Fruit fly (Drosophila melanogaster) whole organism, embryonic: Measurements from ENCODE around the gene Obp19c.
"Not testable (repeated sequence)": the region's sequence is repeated elsewhere in the genome, so short reads cannot be mapped to it uniquely, and the experiment has no call there.

Source experiments
- Atf3 ChIP-seq: fragments of 200-800 bp; sonication (Bioruptor generic); optimal IDR thresholded peaks from 3 replicates; lab custom pipeline; 2016; ENCODE audit warnings: missing biosample characterization, missing genetic modification characterization
- C15 ChIP-seq: fragments of 200-800 bp; sonication (Bioruptor generic); IDR thresholded peaks from 3 replicates; pipeline ENCODE4 v1.3.6; 2022; ENCODE audit warnings: missing biosample characterization, missing genetic modification characterization
- CG10147 ChIP-seq: fragments of 200-800 bp; sonication (Bioruptor generic); optimal IDR thresholded peaks from 2 replicates; lab custom pipeline; 2019; ENCODE audit warnings: missing biosample characterization, mild to moderate bottlenecking, missing genetic modification characterization, moderate library complexity
- CG11093 ChIP-seq: fragments of 200-800 bp; sonication (Bioruptor generic); IDR thresholded peaks from 3 replicates; pipeline ENCODE4 v1.3.6; 2022; ENCODE audit warnings: missing biosample characterization, missing genetic modification characterization
- CG11560 ChIP-seq: fragments of 200-800 bp; sonication (Bioruptor generic); IDR thresholded peaks from 3 replicates; pipeline ENCODE4 v1.3.6; 2022; ENCODE audit warnings: missing biosample characterization, missing genetic modification characterization
- CG12659 ChIP-seq: fragments of 200-800 bp; sonication (Bioruptor generic); optimal IDR thresholded peaks from 3 replicates; lab custom pipeline; 2017; ENCODE audit warnings: mild to moderate bottlenecking, missing biosample characterization, missing genetic modification reagents, missing genetic modification characterization
- CG13287 ChIP-seq: fragments of 200-800 bp; sonication (Bioruptor generic); IDR thresholded peaks from 2 replicates; pipeline ENCODE4 v1.3.6; 2022; ENCODE audit warnings: missing biosample characterization, missing genetic modification characterization; ENCODE audit not compliant: partially characterized antibody
- CG1603 ChIP-seq: fragments of 200-800 bp; sonication (Bioruptor generic); optimal IDR thresholded peaks from 2 replicates; lab custom pipeline; 2019; ENCODE audit warnings: missing biosample characterization, mild to moderate bottlenecking, missing genetic modification characterization, moderate library complexity
- CG17802 ChIP-seq: fragments of 200-800 bp; sonication (Bioruptor generic); optimal IDR thresholded peaks from 2 replicates; lab custom pipeline; 2018; ENCODE audit warnings: missing biosample characterization, mild to moderate bottlenecking, missing genetic modification characterization, moderate library complexity
- CG1832 ChIP-seq: fragments of 200-800 bp; sonication (Bioruptor generic); optimal IDR thresholded peaks from 2 replicates; lab custom pipeline; 2017; ENCODE audit warnings: missing biosample characterization, mild to moderate bottlenecking, missing genetic modification characterization, inconsistent platforms
- CG2678 ChIP-seq: fragments of 200-800 bp; sonication (Bioruptor generic); optimal IDR thresholded peaks from 3 replicates; lab custom pipeline; 2019; ENCODE audit warnings: missing biosample characterization, mild to moderate bottlenecking, missing genetic modification characterization, moderate library complexity
- CG4404 ChIP-seq: fragments of 200-800 bp; sonication (Bioruptor generic); IDR thresholded peaks from 2 replicates; pipeline ENCODE4 v1.3.6; 2022; ENCODE audit warnings: missing biosample characterization, missing genetic modification characterization
- CG4707 ChIP-seq: fragments of 200-800 bp; sonication (Bioruptor generic); optimal IDR thresholded peaks from 2 replicates; lab custom pipeline; 2018; ENCODE audit warnings: missing biosample characterization, mild to moderate bottlenecking, missing genetic modification characterization, moderate library complexity
- CG4730 ChIP-seq: fragments of 200-800 bp; sonication (Bioruptor generic); IDR thresholded peaks from 2 replicates; pipeline ENCODE4 v1.3.6; 2022; ENCODE audit warnings: missing biosample characterization, missing genetic modification characterization
- CG7372 ChIP-seq: fragments of 200-800 bp; sonication (Bioruptor generic); IDR thresholded peaks from 2 replicates; pipeline ENCODE4 v1.3.6; 2022; ENCODE audit warnings: missing biosample characterization, missing genetic modification characterization
- CkIIα-i1 ChIP-seq: fragments of 200-800 bp; sonication (Bioruptor generic); IDR thresholded peaks from 2 replicates; pipeline ENCODE4 v1.3.6; 2022; ENCODE audit warnings: missing biosample characterization, missing genetic modification characterization
- Dfd ChIP-seq, 2 experiments: fragments of >200 bp; optimal IDR thresholded peaks; 2 replicates each; lab custom pipeline; 2017; ENCODE audit warnings: missing biosample characterization in 2 of 2, missing genetic modification characterization in 2 of 2
- ERR ChIP-seq: fragments of 200-800 bp; sonication (Bioruptor generic); optimal IDR thresholded peaks from 2 replicates; lab custom pipeline; 2016; ENCODE audit warnings: missing biosample characterization, missing genetic modification characterization
- Fer2 ChIP-seq: fragments of 200-800 bp; sonication (Bioruptor generic); optimal IDR thresholded peaks from 2 replicates; lab custom pipeline; 2018; ENCODE audit warnings: missing biosample characterization, mild to moderate bottlenecking, missing genetic modification characterization, moderate library complexity
- H15 ChIP-seq: fragments of 200-800 bp; sonication (Bioruptor generic); IDR thresholded peaks from 3 replicates; pipeline ENCODE4 v1.3.6; 2022; ENCODE audit warnings: missing biosample characterization, missing genetic modification characterization
- Hand ChIP-seq: fragments of 200-800 bp; sonication (Bioruptor generic); optimal IDR thresholded peaks from 2 replicates; lab custom pipeline; 2017; ENCODE audit warnings: mild to moderate bottlenecking, missing biosample characterization, missing genetic modification reagents, missing genetic modification characterization
- Jarid2 ChIP-seq: fragments of 200-800 bp; sonication (Bioruptor generic); optimal IDR thresholded peaks from 3 replicates; lab custom pipeline; 2017; ENCODE audit warnings: mild to moderate bottlenecking, missing biosample characterization, missing genetic modification reagents, missing genetic modification characterization
- Lhr ChIP-seq: fragments of 200-800 bp; sonication (Bioruptor generic); optimal IDR thresholded peaks from 3 replicates; lab custom pipeline; 2017; ENCODE audit warnings: mild to moderate bottlenecking, missing biosample characterization, missing genetic modification reagents, missing genetic modification characterization
- Mes4 ChIP-seq: fragments of 200-800 bp; sonication (Bioruptor generic); optimal IDR thresholded peaks from 2 replicates; lab custom pipeline; 2016; ENCODE audit warnings: missing biosample characterization, missing genetic modification characterization
- Mrtf ChIP-seq: fragments of 200-800 bp; sonication (Bioruptor generic); IDR thresholded peaks from 3 replicates; pipeline ENCODE4 v1.3.6; 2022; ENCODE audit warnings: missing biosample characterization, missing genetic modification characterization
- Nf-YC ChIP-seq: fragments of 200-800 bp; optimal IDR thresholded peaks from 3 replicates; lab custom pipeline; 2019; ENCODE audit warnings: missing biosample characterization, mild to moderate bottlenecking, missing genetic modification characterization, moderate library complexity
- Pdp1 ChIP-seq, 2 experiments: fragments of 200-800 bp; sonication (Bioruptor generic); optimal IDR thresholded peaks; 3 replicates each; lab custom pipeline; 2016; ENCODE audit warnings: missing biosample characterization in 2 of 2, missing genetic modification characterization in 2 of 2, mild to moderate bottlenecking in 1 of 2, moderate library complexity in 1 of 2
- Ravus ChIP-seq: fragments of 200-800 bp; sonication (Bioruptor generic); IDR thresholded peaks from 2 replicates; pipeline ENCODE4 v1.3.6; 2022; ENCODE audit warnings: missing biosample characterization, missing genetic modification characterization
- Side ChIP-seq: fragments of 200-800 bp; sonication (Bioruptor generic); optimal IDR thresholded peaks from 2 replicates; lab custom pipeline; 2016; ENCODE audit warnings: missing biosample characterization, missing genetic modification characterization
- Sry-δ ChIP-seq: fragments of 200-800 bp; sonication (Bioruptor generic); optimal IDR thresholded peaks from 2 replicates; lab custom pipeline; 2016; ENCODE audit warnings: missing biosample characterization, missing genetic modification characterization
- Taf1 ChIP-seq: fragments of 200-800 bp; sonication (Bioruptor generic); IDR thresholded peaks from 2 replicates; pipeline ENCODE4 v1.3.6; 2022; ENCODE audit warnings: missing biosample characterization, missing genetic modification characterization
- ato ChIP-seq: fragments of 200-800 bp; sonication (Bioruptor generic); IDR thresholded peaks from 2 replicates; pipeline ENCODE4 v1.3.6; 2022; ENCODE audit warnings: missing biosample characterization, missing genetic modification characterization; ENCODE audit not compliant: partially characterized antibody
- bab2 ChIP-seq: fragments of 200-800 bp; sonication (Bioruptor generic); optimal IDR thresholded peaks from 2 replicates; lab custom pipeline; 2016; ENCODE audit warnings: missing biosample characterization, missing genetic modification characterization
- caup ChIP-seq: fragments of 200-800 bp; sonication (Bioruptor generic); optimal IDR thresholded peaks from 3 replicates; lab custom pipeline; 2017; ENCODE audit warnings: missing biosample characterization, mild to moderate bottlenecking, missing genetic modification characterization, moderate library complexity; ENCODE audit not compliant: severe bottlenecking
- cg ChIP-seq: fragments of 200-800 bp; sonication (Bioruptor generic); optimal IDR thresholded peaks from 3 replicates; lab custom pipeline; 2019; ENCODE audit warnings: missing biosample characterization, mild to moderate bottlenecking, missing genetic modification characterization, moderate library complexity
- ci ChIP-seq: fragments of 200-800 bp; sonication (Bioruptor generic); IDR thresholded peaks from 3 replicates; pipeline ENCODE4 v1.3.6; 2022; ENCODE audit warnings: missing biosample characterization, missing genetic modification characterization
- crc ChIP-seq: fragments of 200-800 bp; sonication (Bioruptor generic); optimal IDR thresholded peaks from 2 replicates; lab custom pipeline; 2016; ENCODE audit warnings: missing biosample characterization, missing genetic modification characterization
- crp ChIP-seq, 2 experiments: fragments of 200-800 bp; sonication (Bioruptor generic); optimal IDR thresholded peaks; 2 replicates in 1 of 2; 3 replicates in 1 of 2; lab custom pipeline; 2017; ENCODE audit warnings: missing biosample characterization in 2 of 2, missing genetic modification characterization in 2 of 2, mild to moderate bottlenecking in 1 of 2, moderate library complexity in 1 of 2
- da ChIP-seq: fragments of 200-800 bp; sonication (Bioruptor generic); optimal IDR thresholded peaks from 2 replicates; lab custom pipeline; 2016; ENCODE audit warnings: missing biosample characterization, missing genetic modification characterization
- fru ChIP-seq: fragments of >200 bp; optimal IDR thresholded peaks from 2 replicates; lab custom pipeline; 2017
- ftz-f1 ChIP-seq: fragments of 200-800 bp; sonication (Bioruptor generic); optimal IDR thresholded peaks from 2 replicates; lab custom pipeline; 2016; ENCODE audit warnings: missing biosample characterization, missing genetic modification characterization
- gfzf ChIP-seq: fragments of 200-800 bp; sonication (Bioruptor generic); optimal IDR thresholded peaks from 2 replicates; lab custom pipeline; 2016; ENCODE audit warnings: missing biosample characterization, mild to moderate bottlenecking, missing genetic modification characterization, moderate library complexity
- peb ChIP-seq: fragments of 200-800 bp; sonication (Bioruptor generic); IDR thresholded peaks from 2 replicates; pipeline ENCODE4 v1.3.6; 2022; ENCODE audit warnings: missing biosample characterization, missing genetic modification characterization
- ro ChIP-seq: fragments of 200-800 bp; sonication (Bioruptor generic); IDR thresholded peaks from 2 replicates; pipeline ENCODE4 v1.3.6; 2022; ENCODE audit warnings: missing biosample characterization, missing genetic modification characterization
- tap ChIP-seq: fragments of 200-800 bp; optimal IDR thresholded peaks from 3 replicates; lab custom pipeline; 2019; ENCODE audit warnings: missing biosample characterization, mild to moderate bottlenecking, missing genetic modification characterization, moderate library complexity
- tup ChIP-seq: fragments of 200-800 bp; sonication (Bioruptor generic); optimal IDR thresholded peaks from 2 replicates; lab custom pipeline; 2016; ENCODE audit warnings: missing biosample characterization, mild to moderate bottlenecking, missing genetic modification characterization, moderate library complexity
- unc-4 ChIP-seq: fragments of 200-800 bp; sonication (Bioruptor generic); IDR thresholded peaks from 2 replicates; pipeline ENCODE4 v1.3.6; 2022; ENCODE audit warnings: missing biosample characterization, missing genetic modification characterization; ENCODE audit not compliant: partially characterized antibody
- unpg ChIP-seq: fragments of 200-800 bp; sonication (Bioruptor generic); optimal IDR thresholded peaks from 3 replicates; lab custom pipeline; 2018; ENCODE audit warnings: missing biosample characterization, mild to moderate bottlenecking, missing genetic modification characterization, moderate library complexity
- vnd ChIP-seq: fragments of 200-800 bp; sonication (Bioruptor generic); IDR thresholded peaks from 3 replicates; pipeline ENCODE4 v1.3.6; 2022; ENCODE audit warnings: missing biosample characterization, missing genetic modification characterization; ENCODE audit not compliant: partially characterized antibody

Gene Obp19c

dm6 chrX:20446071-20446470 is 27.3 kb upstream of the Obp19c start, which contains the start of gene CG42578:
Gene CG42578, plus strand, starts transcription at chrX:20446371.
- not testable (repeated sequence) for TF ChIP-seq CG11093, H15, CG4730 (GFP tag; lab: Robert Waterston, UW)
- TF ChIP-seq, all 482 proteins: peak for 0; not testable (repeated sequence) for 482

dm6 chrX:20436866-20437265 is 18.1 kb upstream of the Obp19c start:
- no peak for TF ChIP-seq da (GFP tag; lab: Kevin White, UChicago)
- peak in 1 of 2 experiments; percentile 55 for TF ChIP-seq crp (GFP tag; optimal IDR thresholded peaks at IDR 0.05; lab: Kevin White, UChicago)
- no peak for TF ChIP-seq CG4404 (GFP tag; lab: Robert Waterston, UW)
- TF ChIP-seq Hand (GFP tag; lab: Kevin White, UChicago): no peak
- no peak for TF ChIP-seq ERR
- peak; percentile 44 for TF ChIP-seq CG1832 (GFP tag; lab: Kevin White, UChicago)
- no peak for TF ChIP-seq CG2678 (tag; lab: Kevin White, UChicago)
- no peak for TF ChIP-seq ci (GFP tag; lab: Robert Waterston, UW)
- TF ChIP-seq gfzf (GFP tag; lab: Kevin White, UChicago): no peak
- no peak for TF ChIP-seq CG17802 (tag; lab: Kevin White, UChicago)
- no peak for TF ChIP-seq crc (GFP tag; lab: Kevin White, UChicago)
- no peak for TF ChIP-seq Ravus (GFP tag; lab: Robert Waterston, UW)
- TF ChIP-seq Dfd (GFP tag; optimal IDR thresholded peaks at IDR 0.05; lab: Kevin White, UChicago): no peak
- TF ChIP-seq cg (GFP tag; lab: Kevin White, UChicago): peak; percentile 63
- TF ChIP-seq Jarid2 (GFP tag; lab: Kevin White, UChicago): no peak
- TF ChIP-seq Mrtf: no peak
- TF ChIP-seq Lhr (GFP tag; lab: Kevin White, UChicago): no peak
- TF ChIP-seq peb (GFP tag; lab: Robert Waterston, UW): no peak
- peak; percentile 29 for TF ChIP-seq Nf-YC (tag; lab: Kevin White, UChicago)
- TF ChIP-seq tap: no peak
- TF ChIP-seq Sry-δ (GFP tag; lab: Kevin White, UChicago): no peak
- no peak for TF ChIP-seq tup (GFP tag; lab: Kevin White, UChicago)
- TF ChIP-seq Atf3 (GFP tag; lab: Kevin White, UChicago): no peak
- no peak for TF ChIP-seq Pdp1 (GFP tag; optimal IDR thresholded peaks at IDR 0.05; lab: Kevin White, UChicago)
- no peak for TF ChIP-seq CkIIα-i1 (GFP tag; lab: Robert Waterston, UW)
- no peak for TF ChIP-seq vnd (GFP tag; lab: Robert Waterston, UW)
- TF ChIP-seq unpg (GFP tag; lab: Kevin White, UChicago): no peak
- TF ChIP-seq ro (GFP tag; lab: Robert Waterston, UW): no peak
- no peak for TF ChIP-seq bab2 (GFP tag; lab: Kevin White, UChicago)
- no peak for TF ChIP-seq Side (GFP tag; lab: Kevin White, UChicago)
- no peak for TF ChIP-seq CG12659
- no peak for TF ChIP-seq Fer2 (tag; lab: Kevin White, UChicago)
- TF ChIP-seq CG7372 (GFP tag; lab: Robert Waterston, UW): no peak
- TF ChIP-seq unc-4 (GFP tag; lab: Robert Waterston, UW): no peak
- no peak for TF ChIP-seq Taf1
- TF ChIP-seq CG13287 (GFP tag; lab: Robert Waterston, UW): no peak
- no peak for TF ChIP-seq CG1603 (tag; lab: Kevin White, UChicago)
- no peak for TF ChIP-seq CG4707
- TF ChIP-seq fru (lab: Kevin White, UChicago): no peak
- no peak for TF ChIP-seq C15 (GFP tag; lab: Robert Waterston, UW)
- TF ChIP-seq ftz-f1 (GFP tag; lab: Kevin White, UChicago): peak; percentile 49
- TF ChIP-seq Mes4 (GFP tag; lab: Kevin White, UChicago): no peak
- TF ChIP-seq CG11560 (tag; lab: Robert Waterston, UW): no peak
- TF ChIP-seq CG10147 (GFP tag; lab: Kevin White, UChicago): no peak
- TF ChIP-seq caup (GFP tag; lab: Kevin White, UChicago): no peak
- no peak for TF ChIP-seq ato (GFP tag; lab: Robert Waterston, UW)
